Fruit fly (Drosophila melanogaster) whole organism, prepupa: ENCODE results near the gene zye.

Experiments
- CG10669 ChIP-seq: fragments of 200-800 bp; sonication (Bioruptor generic); optimal IDR thresholded peaks from 3 replicates; lab custom pipeline; 2018; ENCODE audit warnings: missing biosample characterization, mild to moderate bottlenecking, missing genetic modification characterization, moderate library complexity
- CG11294 ChIP-seq: fragments of 200-800 bp; sonication (Bioruptor generic); IDR thresholded peaks from 2 replicates; pipeline ENCODE4 v1.3.6; 2022; ENCODE audit warnings: missing biosample characterization, missing genetic modification characterization
- CG11762 ChIP-seq: fragments of 200-800 bp; sonication (Bioruptor generic); optimal IDR thresholded peaks from 3 replicates; lab custom pipeline; 2016; ENCODE audit warnings: missing biosample characterization, missing genetic modification characterization; ENCODE audit not compliant: insufficient read depth
- CG15336 ChIP-seq: fragments of 200-800 bp; sonication (Bioruptor generic); IDR thresholded peaks from 2 replicates; pipeline ENCODE4 v1.3.6; 2022; ENCODE audit warnings: missing biosample characterization, missing genetic modification characterization
- CG1621 ChIP-seq: fragments of 200-800 bp; sonication (Bioruptor generic); optimal IDR thresholded peaks from 3 replicates; lab custom pipeline; 2018; ENCODE audit warnings: missing biosample characterization, mild to moderate bottlenecking, missing genetic modification characterization
- CG16779 ChIP-seq: fragments of 200-800 bp; sonication (Bioruptor generic); optimal IDR thresholded peaks from 3 replicates; lab custom pipeline; 2017; ENCODE audit warnings: missing biosample characterization, mild to moderate bottlenecking, missing genetic modification characterization
- CG32006 ChIP-seq: fragments of 200-800 bp; sonication (Bioruptor generic); optimal IDR thresholded peaks from 3 replicates; lab custom pipeline; 2017; ENCODE audit warnings: missing biosample characterization, mild to moderate bottlenecking, missing genetic modification characterization
- CG34406 ChIP-seq: fragments of 200-800 bp; sonication (Bioruptor generic); optimal IDR thresholded peaks from 3 replicates; lab custom pipeline; 2016; ENCODE audit warnings: missing biosample characterization, missing genetic modification characterization
- CG3919 ChIP-seq: fragments of 200-800 bp; sonication (Bioruptor generic); optimal IDR thresholded peaks from 3 replicates; lab custom pipeline; 2016; ENCODE audit warnings: missing biosample characterization, missing genetic modification characterization
- CG6854 ChIP-seq: fragments of 200-800 bp; sonication (Bioruptor generic); optimal IDR thresholded peaks from 2 replicates; lab custom pipeline; 2017; ENCODE audit warnings: missing biosample characterization, mild to moderate bottlenecking, missing genetic modification characterization
- CG8119 ChIP-seq: fragments of 200-800 bp; sonication (Bioruptor generic); IDR thresholded peaks from 3 replicates; pipeline ENCODE4 v1.3.6; 2022; ENCODE audit warnings: missing biosample characterization, missing genetic modification characterization
- CG8319 ChIP-seq: fragments of 200-800 bp; sonication (Bioruptor generic); optimal IDR thresholded peaks from 3 replicates; lab custom pipeline; 2016; ENCODE audit warnings: missing biosample characterization, missing genetic modification characterization
- CG8632 ChIP-seq: fragments of 200-800 bp; sonication (Bioruptor generic); optimal IDR thresholded peaks from 3 replicates; lab custom pipeline; 2016; ENCODE audit warnings: missing biosample characterization, missing genetic modification characterization
- CG9139 ChIP-seq: fragments of 200-800 bp; sonication (Bioruptor generic); optimal IDR thresholded peaks from 3 replicates; lab custom pipeline; 2017; ENCODE audit warnings: missing biosample characterization, mild to moderate bottlenecking, missing genetic modification characterization
- Eip75B ChIP-seq: fragments of 200-800 bp; sonication (Bioruptor generic); optimal IDR thresholded peaks from 3 replicates; lab custom pipeline; 2016; ENCODE audit warnings: missing biosample characterization, missing genetic modification characterization
- Ets21C ChIP-seq: fragments of 200-800 bp; sonication (Bioruptor generic); optimal IDR thresholded peaks from 3 replicates; lab custom pipeline; 2016; ENCODE audit warnings: missing biosample characterization, missing genetic modification characterization
- Ets96B ChIP-seq: fragments of 200-800 bp; optimal IDR thresholded peaks from 2 replicates; lab custom pipeline; 2019; ENCODE audit warnings: missing biosample characterization, mild to moderate bottlenecking, missing genetic modification characterization, moderate library complexity
- Gug ChIP-seq: fragments of 200-800 bp; sonication (Bioruptor generic); IDR thresholded peaks from 2 replicates; pipeline ENCODE4 v1.3.6; 2022; ENCODE audit warnings: missing biosample characterization, missing genetic modification characterization
- Hr4 ChIP-seq: fragments of 200-800 bp; sonication (Bioruptor generic); optimal IDR thresholded peaks from 3 replicates; lab custom pipeline; 2016; ENCODE audit warnings: missing biosample characterization, missing genetic modification characterization
- Smox ChIP-seq: fragments of 200-800 bp; sonication (Bioruptor generic); optimal IDR thresholded peaks from 3 replicates; lab custom pipeline; 2016; ENCODE audit warnings: missing biosample characterization, missing genetic modification characterization
- Sox102F ChIP-seq: fragments of 200-800 bp; sonication (Bioruptor generic); optimal IDR thresholded peaks from 2 replicates; lab custom pipeline; 2016; ENCODE audit warnings: missing biosample characterization, mild to moderate bottlenecking, missing genetic modification characterization
- Sox14 ChIP-seq: fragments of 200-800 bp; sonication (Bioruptor generic); optimal IDR thresholded peaks from 3 replicates; lab custom pipeline; 2016; ENCODE audit warnings: missing biosample characterization, missing genetic modification characterization
- cyc ChIP-seq: fragments of 200-800 bp; sonication (Bioruptor generic); optimal IDR thresholded peaks from 3 replicates; lab custom pipeline; 2016; ENCODE audit warnings: missing biosample characterization, missing genetic modification characterization
- dac ChIP-seq: fragments of 200-800 bp; sonication (Bioruptor generic); optimal IDR thresholded peaks from 2 replicates; lab custom pipeline; 2017; ENCODE audit warnings: missing biosample characterization, mild to moderate bottlenecking, missing genetic modification characterization
- dsx ChIP-seq: fragments of 200-800 bp; optimal IDR thresholded peaks from 3 replicates; lab custom pipeline; 2019; ENCODE audit warnings: missing biosample characterization, mild to moderate bottlenecking, missing genetic modification characterization, moderate library complexity; ENCODE audit not compliant: poor library complexity, severe bottlenecking
- eg ChIP-seq: fragments of 200-800 bp; sonication (Bioruptor generic); IDR thresholded peaks from 3 replicates; pipeline ENCODE4 v1.3.6; 2022; ENCODE audit warnings: missing biosample characterization, missing genetic modification characterization
- fd59A ChIP-seq: fragments of 200-800 bp; sonication (Bioruptor generic); optimal IDR thresholded peaks from 2 replicates; lab custom pipeline; 2017; ENCODE audit warnings: missing biosample characterization, mild to moderate bottlenecking, missing genetic modification characterization, missing genetic modification reagents
- fd85E ChIP-seq: fragments of 200-800 bp; sonication (Bioruptor generic); optimal IDR thresholded peaks from 3 replicates; lab custom pipeline; 2016; ENCODE audit warnings: missing biosample characterization, missing genetic modification characterization
- lz ChIP-seq: fragments of 200-800 bp; sonication (Bioruptor generic); optimal IDR thresholded peaks from 3 replicates; lab custom pipeline; 2016; ENCODE audit warnings: missing biosample characterization, missing genetic modification characterization
- ss ChIP-seq, 2 experiments: fragments of 200-800 bp; sonication (Bioruptor generic); optimal IDR thresholded peaks; 2 replicates in 1 of 2; 3 replicates in 1 of 2; lab custom pipeline; 2017 to 2018; ENCODE audit warnings: mild to moderate bottlenecking in 2 of 2, missing biosample characterization in 2 of 2, missing genetic modification characterization in 2 of 2, moderate library complexity in 1 of 2

Gene zye

DNA sequence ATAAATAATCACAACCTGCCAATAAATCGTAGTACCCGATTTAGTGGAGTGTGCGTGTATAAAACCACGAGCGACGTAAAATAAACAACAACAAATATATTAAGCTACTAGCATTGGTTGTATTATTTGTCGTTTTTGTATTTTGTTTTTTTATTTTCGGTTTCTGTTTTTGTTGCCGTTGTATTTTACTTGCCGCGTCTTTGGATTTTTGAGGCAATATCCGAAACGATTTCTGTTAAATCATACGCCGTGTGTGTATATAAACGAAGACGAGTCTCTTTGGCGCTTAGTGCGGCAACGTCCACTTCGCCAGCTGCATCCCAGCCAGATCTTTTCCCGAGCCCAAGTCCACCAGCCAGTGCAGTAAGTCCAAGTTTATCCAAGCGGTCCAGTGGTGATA lies at the start of gene zye:
Gene zye, plus strand, starts transcription at position 301 of the 400 bp plus-strand sequence.
- no peak for TF ChIP-seq CG32006
- TF ChIP-seq cyc (GFP tag; lab: Kevin White, UChicago) = no peak
- TF ChIP-seq Ets21C (GFP tag; lab: Kevin White, UChicago) = no peak
- no peak for TF ChIP-seq Ets96B (tag; lab: Kevin White, UChicago)
- TF ChIP-seq ss (GFP tag; optimal IDR thresholded peaks at IDR 0.05; lab: Kevin White, UChicago) = no peak

DNA sequence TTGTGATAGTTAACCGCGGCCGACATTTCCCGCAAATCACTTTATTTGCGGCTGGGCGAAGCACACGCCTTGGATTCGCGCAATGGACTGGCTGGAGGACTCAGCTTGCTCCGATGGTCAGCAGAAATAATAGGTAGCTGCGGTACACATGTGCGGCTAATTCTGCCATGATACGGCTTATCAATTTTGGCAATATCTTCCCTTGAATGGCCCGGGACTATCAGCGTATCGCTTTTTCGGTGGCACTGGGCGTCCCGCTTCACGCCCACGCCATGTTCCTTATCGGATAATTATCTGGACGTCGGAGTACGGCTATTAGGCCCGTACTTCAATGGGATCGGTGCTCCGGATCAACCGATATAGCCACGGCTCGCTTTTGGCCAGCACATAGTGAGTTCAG lies 47.3 kb upstream of the zye start:
- TF ChIP-seq Eip75B (no peak), CG16779 (tag; lab: Kevin White, UChicago) (no peak), CG8632 (GFP tag; lab: Kevin White, UChicago) (no peak), dsx (GFP tag; lab: Kevin White, UChicago) (no peak), CG8319 (no peak)
- TF ChIP-seq, all 60 proteins: peak for 0

DNA sequence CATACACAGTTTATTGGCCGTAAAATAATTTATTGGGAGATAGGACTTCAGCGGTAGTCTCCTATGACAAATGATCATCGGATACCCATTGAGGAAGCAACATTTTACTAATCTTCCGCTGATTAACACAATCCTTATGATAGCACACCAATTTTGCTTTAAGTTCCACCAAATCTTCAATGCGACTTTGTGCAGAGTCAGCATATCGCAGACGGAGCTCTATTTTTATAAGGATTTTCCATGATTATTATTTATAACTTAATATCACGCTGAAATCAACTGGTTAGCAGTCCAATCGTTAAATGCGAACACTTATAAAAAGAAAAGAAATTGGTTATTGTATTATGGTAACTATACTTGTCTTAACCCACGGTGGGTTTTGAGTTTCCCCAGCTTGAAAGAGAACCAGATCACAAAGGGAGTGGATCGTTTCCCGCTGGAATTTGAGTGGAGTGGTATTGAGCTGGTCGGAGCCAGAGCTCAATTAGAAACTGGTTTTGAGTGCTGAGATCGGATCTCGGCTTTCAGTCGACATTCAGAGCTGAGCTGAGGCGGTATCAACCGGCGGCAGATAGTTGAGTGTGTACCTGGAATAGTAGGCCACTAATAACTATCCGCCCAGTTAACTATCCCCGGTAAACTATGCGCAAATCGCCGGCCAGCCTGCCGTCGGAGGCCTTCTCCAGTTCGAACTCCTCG lies 46.6 kb upstream of the zye start, which contains the start of the genes Toll-9 and in:
Gene Toll-9, minus strand, starts transcription at position 51 of the 699 bp plus-strand sequence.
Gene in, plus strand, starts transcription at position 525 of the 699 bp plus-strand sequence.
- no peak for TF ChIP-seq Sox102F (GFP tag; lab: Kevin White, UChicago)
- TF ChIP-seq CG6854 = peak; percentile 48
- peak; percentile 33; the same call in 1 of the 2 replicates for TF ChIP-seq CG15336 (GFP tag; lab: Robert Waterston, UW)
- peak; percentile 28; the same call in 1 of the 3 replicates for TF ChIP-seq eg (GFP tag; lab: Robert Waterston, UW)
- peak; percentile 39; the same call in 1 of the 3 replicates for TF ChIP-seq CG8119 (GFP tag; lab: Robert Waterston, UW)
- TF ChIP-seq Gug (GFP tag; lab: Robert Waterston, UW) = no peak
- TF ChIP-seq CG1621 (tag; lab: Kevin White, UChicago) = peak; percentile 59

DNA sequence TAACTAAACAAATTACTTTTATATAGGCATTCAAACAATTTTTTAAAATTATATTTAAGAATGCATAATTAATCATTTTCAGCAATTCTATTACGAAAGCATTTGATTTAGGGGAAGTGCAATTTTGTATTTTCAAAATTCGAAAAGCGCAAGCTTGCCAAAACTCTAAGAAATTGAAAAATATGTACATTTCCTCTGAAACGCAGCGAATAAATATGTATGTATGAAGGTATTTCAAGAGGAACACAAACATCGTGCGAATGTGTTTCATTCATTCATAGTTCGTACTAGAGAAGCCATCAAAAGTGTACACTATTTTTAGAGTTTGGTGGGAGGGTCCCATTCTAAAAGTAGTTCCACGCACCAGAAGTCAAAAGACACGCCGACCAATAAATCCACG lies 43.4 kb upstream of the zye start, which contains the start of gene CG13247:
Gene CG13247, plus strand, starts transcription at position 301 of the 400 bp plus-strand sequence.
- no peak for TF ChIP-seq Ets96B (tag; lab: Kevin White, UChicago)
- no peak for TF ChIP-seq CG6854
- TF ChIP-seq CG15336 (GFP tag; lab: Robert Waterston, UW) = no peak
- no peak for TF ChIP-seq Smox (GFP tag; lab: Kevin White, UChicago)
- TF ChIP-seq, all 60 proteins: peak for 0

DNA sequence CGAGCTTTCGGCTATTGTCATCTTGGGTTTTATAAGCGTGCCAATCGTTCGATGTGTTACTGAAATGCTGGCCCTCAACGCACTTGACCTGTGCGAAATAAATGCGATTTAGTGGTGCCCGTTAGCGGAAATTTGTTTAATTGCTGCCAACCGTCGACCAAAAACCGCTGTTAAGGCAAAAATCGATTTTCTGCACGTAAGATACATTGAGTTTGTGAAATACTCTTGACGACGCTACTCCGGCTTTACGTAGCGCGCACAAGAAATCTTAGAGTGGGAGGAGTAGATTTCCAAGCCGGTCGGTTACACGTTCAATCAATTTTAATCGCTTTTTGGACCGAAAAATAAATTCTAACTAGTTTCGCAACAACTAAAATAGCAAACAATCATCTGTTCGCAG lies 37.9 kb upstream of the zye start:
- TF ChIP-seq Ets21C (GFP tag; lab: Kevin White, UChicago) = no peak
- no peak for TF ChIP-seq Sox14 (GFP tag; lab: Kevin White, UChicago)
- TF ChIP-seq CG10669 (GFP tag; lab: Kevin White, UChicago) = no peak
- no peak for TF ChIP-seq fd85E (GFP tag; lab: Kevin White, UChicago)
- no peak for TF ChIP-seq lz
- TF ChIP-seq CG11762 (GFP tag; lab: Kevin White, UChicago) = no peak
- TF ChIP-seq CG8632 (GFP tag; lab: Kevin White, UChicago) = no peak
- no peak for TF ChIP-seq CG9139 (GFP tag; lab: Kevin White, UChicago)
- TF ChIP-seq CG3919 (GFP tag; lab: Kevin White, UChicago) = no peak
- TF ChIP-seq fd59A = no peak
- TF ChIP-seq eg (GFP tag; lab: Robert Waterston, UW) = no peak
- TF ChIP-seq CG1621 (tag; lab: Kevin White, UChicago) = no peak
- TF ChIP-seq Smox (GFP tag; lab: Kevin White, UChicago) = no peak
- TF ChIP-seq CG34406 (GFP tag; lab: Kevin White, UChicago) = no peak
- TF ChIP-seq Hr4 (GFP tag; lab: Kevin White, UChicago) = no peak
- no peak for TF ChIP-seq CG11294 (GFP tag; lab: Robert Waterston, UW)
- TF ChIP-seq dac (GFP tag; lab: Kevin White, UChicago) = no peak
- TF ChIP-seq CG6854 = no peak
- TF ChIP-seq, all 60 proteins: peak for 0
